Worm (Caenorhabditis elegans) whole organism, L3 larva: Measurements from ENCODE around the gene asp-14.
A peak's percentile ranks its signal among the peaks of the same experiment; 100 is the strongest.

Experiments used
- R02D3.7 ChIP-seq: fragments of 150-350 bp; optimal IDR thresholded peaks from 2 replicates; lab custom pipeline; 2014; ENCODE audit warnings: missing biosample characterization, missing genetic modification characterization
- aly-2 ChIP-seq: fragments of 150-350 bp; optimal IDR thresholded peaks from 2 replicates; lab custom pipeline; 2014; ENCODE audit warnings: missing biosample characterization, missing genetic modification characterization
- ama-1 ChIP-seq: fragments of 150-350 bp; optimal IDR thresholded peaks from 2 replicates; lab custom pipeline; 2018
- ceh-16 ChIP-seq: sonication (generic microtip); optimal IDR thresholded peaks from 2 replicates; lab custom pipeline; 2017; ENCODE audit warnings: missing biosample characterization, missing genetic modification characterization
- ceh-28 ChIP-seq: fragments of 150-350 bp; optimal IDR thresholded peaks from 2 replicates; lab custom pipeline; 2014; ENCODE audit warnings: missing biosample characterization, missing genetic modification reagents, missing genetic modification characterization
- ceh-82 ChIP-seq: fragments of 150-350 bp; optimal IDR thresholded peaks from 2 replicates; lab custom pipeline; 2014; ENCODE audit warnings: missing biosample characterization, missing genetic modification characterization
- egl-5 ChIP-seq: fragments of 150-350 bp; optimal IDR thresholded peaks from 2 replicates; lab custom pipeline; 2017; ENCODE audit warnings: missing biosample characterization, missing genetic modification reagents, missing genetic modification characterization, inconsistent platforms
- elt-1 ChIP-seq: fragments of 150-350 bp; optimal IDR thresholded peaks from 2 replicates; lab custom pipeline; 2014; ENCODE audit warnings: missing biosample characterization, missing genetic modification characterization
- elt-2 ChIP-seq: sonication (generic microtip); optimal IDR thresholded peaks from 2 replicates; lab custom pipeline; 2016; ENCODE audit warnings: missing genetic modification reagents, mild to moderate bottlenecking, missing genetic modification characterization, missing compliant biosample characterization
- eor-1 ChIP-seq, 2 experiments: fragments of 150-350 bp; optimal IDR thresholded peaks; 2 replicates each; lab custom pipeline; 2014 to 2018; ENCODE audit warnings: missing biosample characterization in 2 of 2, missing genetic modification characterization in 2 of 2
- fkh-10 ChIP-seq: sonication (generic microtip); optimal IDR thresholded peaks from 2 replicates; lab custom pipeline; 2017; ENCODE audit warnings: missing biosample characterization, missing genetic modification reagents, missing genetic modification characterization
- fkh-2 ChIP-seq: fragments of 150-350 bp; optimal IDR thresholded peaks from 2 replicates; lab custom pipeline; 2014; ENCODE audit warnings: missing biosample characterization, missing genetic modification reagents, missing genetic modification characterization
- fos-1 ChIP-seq: fragments of 150-350 bp; optimal IDR thresholded peaks from 2 replicates; lab custom pipeline; 2014; ENCODE audit warnings: missing biosample characterization, missing genetic modification characterization
- hmg-11 ChIP-seq: sonication (generic microtip); optimal IDR thresholded peaks from 2 replicates; lab custom pipeline; 2016; ENCODE audit warnings: missing genetic modification characterization, missing compliant biosample characterization
- jun-1 ChIP-seq: fragments of 150-350 bp; optimal IDR thresholded peaks from 2 replicates; lab custom pipeline; 2014; ENCODE audit warnings: missing biosample characterization, missing genetic modification reagents, missing genetic modification characterization
- lin-39 ChIP-seq: fragments of 150-350 bp; optimal IDR thresholded peaks from 2 replicates; lab custom pipeline; 2018; ENCODE audit warnings: missing biosample characterization, missing genetic modification reagents, missing genetic modification characterization
- lsy-12 ChIP-seq: sonication (generic microtip); optimal IDR thresholded peaks from 2 replicates; lab custom pipeline; 2016; ENCODE audit warnings: mild to moderate bottlenecking, missing genetic modification characterization, missing compliant biosample characterization
- nfya-1 ChIP-seq: sonication (generic microtip); optimal IDR thresholded peaks from 2 replicates; lab custom pipeline; 2017; ENCODE audit warnings: missing genetic modification characterization, mild to moderate bottlenecking, missing compliant biosample characterization, antibody characterized with exemption, moderate library complexity; ENCODE audit not compliant: insufficient read depth
- nhr-11 ChIP-seq: fragments of 150-350 bp; optimal IDR thresholded peaks from 2 replicates; lab custom pipeline; 2014; ENCODE audit warnings: missing biosample characterization, missing genetic modification characterization
- nhr-23 ChIP-seq: fragments of 150-350 bp; optimal IDR thresholded peaks from 2 replicates; lab custom pipeline; 2014; ENCODE audit warnings: missing biosample characterization, missing genetic modification reagents, missing genetic modification characterization
- nhr-237 ChIP-seq: fragments of 150-350 bp; optimal IDR thresholded peaks from 2 replicates; lab custom pipeline; 2014; ENCODE audit warnings: missing biosample characterization, missing genetic modification characterization
- nhr-43 ChIP-seq: sonication (generic microtip); optimal IDR thresholded peaks from 2 replicates; lab custom pipeline; 2016; ENCODE audit warnings: mild to moderate bottlenecking, missing genetic modification characterization, missing compliant biosample characterization; ENCODE audit not compliant: poor library complexity, severe bottlenecking
- nhr-67 ChIP-seq: fragments of 150-350 bp; optimal IDR thresholded peaks from 2 replicates; lab custom pipeline; 2014; ENCODE audit warnings: missing biosample characterization, missing genetic modification characterization
- nhr-76 ChIP-seq: fragments of 150-350 bp; sonication (generic microtip); optimal IDR thresholded peaks from 5 replicates; lab custom pipeline; 2014; ENCODE audit warnings: missing biosample characterization, missing genetic modification characterization
- nhr-77 ChIP-seq: fragments of 150-350 bp; optimal IDR thresholded peaks from 2 replicates; lab custom pipeline; 2014; ENCODE audit warnings: missing biosample characterization, missing genetic modification characterization
- pha-4 ChIP-seq: fragments of 150-350 bp; optimal IDR thresholded peaks from 2 replicates; lab custom pipeline; 2014; ENCODE audit warnings: missing biosample characterization, missing genetic modification reagents, missing genetic modification characterization
- pqm-1 ChIP-seq: fragments of 150-350 bp; optimal IDR thresholded peaks from 2 replicates; lab custom pipeline; 2017; ENCODE audit warnings: missing biosample characterization, missing genetic modification characterization, inconsistent platforms
- sea-2 ChIP-seq: fragments of 150-350 bp; sonication (generic microtip); optimal IDR thresholded peaks from 4 replicates; lab custom pipeline; 2014; ENCODE audit warnings: missing biosample characterization, missing genetic modification reagents, missing genetic modification characterization
- skn-1 ChIP-seq: fragments of 150-350 bp; optimal IDR thresholded peaks from 2 replicates; lab custom pipeline; 2014; ENCODE audit warnings: missing biosample characterization, missing genetic modification characterization
- tbx-2 ChIP-seq: sonication (generic microtip); optimal IDR thresholded peaks from 2 replicates; lab custom pipeline; 2016; ENCODE audit warnings: mild to moderate bottlenecking, missing genetic modification characterization, missing compliant biosample characterization
- unc-39 ChIP-seq: sonication (generic microtip); optimal IDR thresholded peaks from 4 replicates; lab custom pipeline; 2017; ENCODE audit warnings: missing biosample characterization, missing genetic modification characterization
- unc-62 ChIP-seq: fragments of 150-350 bp; sonication (generic microtip); optimal IDR thresholded peaks from 4 replicates; lab custom pipeline; 2014; ENCODE audit warnings: missing biosample characterization, missing genetic modification reagents, missing genetic modification characterization
- zag-1 ChIP-seq: fragments of 150-350 bp; optimal IDR thresholded peaks from 2 replicates; lab custom pipeline; 2014; ENCODE audit warnings: missing biosample characterization, missing genetic modification characterization
- ztf-11 ChIP-seq: fragments of 150-350 bp; optimal IDR thresholded peaks from 2 replicates; lab custom pipeline; 2014; ENCODE audit warnings: missing biosample characterization, missing genetic modification characterization

Gene asp-14

ce11 chrX:6410177-6410765, 36.2 kb downstream of the asp-14 start, which contains the start of gene mup-2:
Gene mup-2 (minus strand): TSS chrX:6410227.
- TF ChIP-seq nfya-1, result peak; percentile 15
- TF ChIP-seq lin-39, result peak; percentile 33
- TF ChIP-seq ama-1, result no peak

- no peak for TF ChIP-seq nhr-237 (tag; lab: Kevin White, UChicago)
These were observed 37.8 kb downstream of the asp-14 start for ce11 chrX:6408713-6409112.

ce11 chrX:6408286-6408685, 38.2 kb downstream of the asp-14 start:
- peak; percentile 17 for TF ChIP-seq pha-4 (tag; lab: Kevin White, UChicago)
- no peak for TF ChIP-seq sea-2 (GFP tag; lab: Kevin White, UChicago)
- no peak for TF ChIP-seq unc-39 (tag; lab: Kevin White, UChicago)
- TF ChIP-seq nhr-237 (tag; lab: Kevin White, UChicago), result no peak
- TF ChIP-seq ceh-28 (tag; lab: Kevin White, UChicago), result no peak
- peak; percentile 33 for TF ChIP-seq pqm-1 (tag; lab: Kevin White, UChicago)
- TF ChIP-seq nhr-11, result no peak
- peak; percentile 74 for TF ChIP-seq elt-2
- no peak for TF ChIP-seq zag-1 (tag; lab: Kevin White, UChicago)
- TF ChIP-seq fkh-10, result no peak
- no peak for TF ChIP-seq R02D3.7
- no peak for TF ChIP-seq nhr-77 (tag; lab: Kevin White, UChicago)
- no peak for TF ChIP-seq nhr-76 (tag; lab: Kevin White, UChicago)
- TF ChIP-seq, all 47 proteins: peak for 3

- TF ChIP-seq ceh-82 (tag; lab: Kevin White, UChicago), result no peak
- no peak for TF ChIP-seq nhr-77 (tag; lab: Kevin White, UChicago)
- no peak for TF ChIP-seq egl-5 (tag; lab: Kevin White, UChicago)
- TF ChIP-seq lsy-12 (tag; lab: Kevin White, UChicago), result no peak
- TF ChIP-seq eor-1 (tag; optimal IDR thresholded peaks at IDR 0.05; lab: Kevin White, UChicago), result no peak
- TF ChIP-seq R02D3.7, result no peak
- TF ChIP-seq fkh-2 (tag; lab: Kevin White, UChicago), result no peak
- no peak for TF ChIP-seq zag-1 (tag; lab: Kevin White, UChicago)
- TF ChIP-seq nhr-43, result no peak
- no peak for TF ChIP-seq nhr-23 (tag; lab: Kevin White, UChicago)
- TF ChIP-seq jun-1 (tag; lab: Kevin White, UChicago), result no peak
- TF ChIP-seq ztf-11 (tag; lab: Kevin White, UChicago), result no peak
- TF ChIP-seq skn-1 (tag; lab: Kevin White, UChicago), result no peak
- TF ChIP-seq unc-39 (tag; lab: Kevin White, UChicago), result no peak
These were observed 38.7 kb downstream of the asp-14 start for ce11 chrX:6407805-6408204.

DNA sequence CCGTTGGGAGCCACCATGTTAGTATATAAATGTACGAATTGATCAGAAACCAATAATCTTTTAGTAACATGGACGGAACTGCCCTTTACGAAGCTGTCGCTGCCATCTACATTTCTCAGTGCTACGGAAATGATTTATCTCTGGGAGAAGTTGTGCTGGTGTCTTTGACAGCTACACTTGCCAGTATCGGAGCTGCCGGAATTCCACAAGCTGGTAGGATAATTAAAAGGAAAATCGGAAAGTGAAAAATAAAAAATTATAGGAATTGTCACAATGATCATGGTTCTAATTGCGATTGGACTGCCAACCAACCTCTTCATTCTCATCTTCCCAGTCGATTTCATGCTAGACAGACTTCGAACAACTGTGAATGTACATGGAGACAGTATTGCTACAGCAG, 40.6 kb downstream of the asp-14 start:
- TF ChIP-seq ceh-28 (tag; lab: Kevin White, UChicago), result no peak
- TF ChIP-seq unc-39 (tag; lab: Kevin White, UChicago), result no peak
- TF ChIP-seq aly-2 (tag; lab: Kevin White, UChicago), result no peak
- no peak for TF ChIP-seq tbx-2
- no peak for TF ChIP-seq egl-5 (tag; lab: Kevin White, UChicago)
- TF ChIP-seq fkh-10, result no peak
- no peak for TF ChIP-seq fos-1 (tag; lab: Kevin White, UChicago)
- TF ChIP-seq R02D3.7, result no peak
- no peak for TF ChIP-seq nhr-67
- TF ChIP-seq, all 47 proteins: peak for 0

ce11 chrX:6403122-6403521, 43.3 kb downstream of the asp-14 start, which contains the start of gene glt-4:
Gene glt-4 (plus strand): TSS chrX:6403422.
- TF ChIP-seq hmg-11 (tag; lab: Kevin White, UChicago) (no peak), ceh-16 (tag; lab: Kevin White, UChicago) (no peak), fkh-10 (no peak), elt-1 (tag; lab: Kevin White, UChicago) (no peak), fos-1 (tag; lab: Kevin White, UChicago) (no peak), ceh-82 (tag; lab: Kevin White, UChicago) (no peak), unc-62 (GFP tag; lab: Kevin White, UChicago) (no peak), ama-1 (no peak), nhr-76 (tag; lab: Kevin White, UChicago) (no peak), R02D3.7 (no peak), lin-39 (no peak), nhr-237 (tag; lab: Kevin White, UChicago) (no peak), eor-1 (tag; optimal IDR thresholded peaks at IDR 0.05; lab: Kevin White, UChicago) (no peak)
